Fruit fly (Drosophila melanogaster): ENCODE measurements around the gene ranshi.

- TF ChIP-seq CTCF (GFP tag; optimal IDR thresholded peaks at IDR 0.05) (no peak), luna (GFP tag; optimal IDR thresholded peaks at IDR 0.05) (no peak), CG9932 (GFP tag; IDR thresholded peaks at IDR 0.05) (0 out of 2 replicates have a peak, but pooled peaks have one; percentile 21), trh (GFP tag; optimal IDR thresholded peaks at IDR 0.05) (no peak), CG11085 (GFP tag; IDR thresholded peaks at IDR 0.05) (no peak), Lpt (GFP tag; optimal IDR thresholded peaks at IDR 0.05) (no peak), CG4617 (GFP tag; optimal IDR thresholded peaks at IDR 0.05; ENCODE audit: borderline replicate concordance) (no peak), gsb (GFP tag; IDR thresholded peaks at IDR 0.05) (no peak), CG15479 (GFP tag; optimal IDR thresholded peaks at IDR 0.05) (no peak), cato (GFP tag; optimal IDR thresholded peaks at IDR 0.05; ENCODE audit: borderline replicate concordance) (no peak), Oaz (GFP tag; IDR thresholded peaks at IDR 0.05) (no peak), Hr78 (GFP tag; optimal IDR thresholded peaks at IDR 0.05) (no peak), psq (GFP tag; optimal IDR thresholded peaks at IDR 0.05) (no peak)
Observed at dm6 chr3R:8712722-8713131, 16.8 kb downstream of the ranshi start, which contains the start of gene CG8112.

All from whole organism, embryonic.